Worm (Caenorhabditis elegans) whole organism, young adult: ENCODE measurements around the gene ZK6.8.

Experiments
- B0019.2 ChIP-seq: fragments of 200-800 bp; sonication (Bioruptor generic); conservative IDR thresholded peaks from 2 replicates; pipeline ENCODE4 v1.3.6; 2022; ENCODE audit warnings: missing genetic modification reagents, missing genetic modification characterization, missing compliant biosample characterization
- C06A6.2 ChIP-seq: fragments of 200-800 bp; sonication (Bioruptor generic); conservative IDR thresholded peaks from 2 replicates; pipeline ENCODE4 v1.3.6; 2022; ENCODE audit warnings: missing genetic modification characterization, missing compliant biosample characterization
- D2030.7 ChIP-seq: fragments of 200-800 bp; sonication (Bioruptor generic); IDR thresholded peaks from 2 replicates; pipeline ENCODE4 v1.3.6; 2022; ENCODE audit warnings: missing genetic modification reagents, missing genetic modification characterization, missing compliant biosample characterization
- F22D6.2 ChIP-seq: sonication (generic microtip); optimal IDR thresholded peaks from 2 replicates; lab custom pipeline; 2016; ENCODE audit warnings: mild to moderate bottlenecking, missing genetic modification characterization, missing compliant biosample characterization
- F37B4.10 ChIP-seq: fragments of 200-800 bp; sonication (Bioruptor generic); IDR thresholded peaks from 2 replicates; pipeline ENCODE4 v1.3.6; 2022; ENCODE audit warnings: missing genetic modification characterization, missing compliant biosample characterization
- Y53G8AR.9 ChIP-seq: fragments of 200-800 bp; sonication (Bioruptor generic); conservative IDR thresholded peaks from 2 replicates; pipeline ENCODE4 v1.3.6; 2022; ENCODE audit warnings: missing genetic modification reagents, missing genetic modification characterization, missing compliant biosample characterization
- ama-1 ChIP-seq, 3 experiments: fragments of 150-350 bp in 1 of 3; sonication (generic microtip) in 2 of 3; optimal IDR thresholded peaks; 2 replicates each; lab custom pipeline; 2014 to 2018; ENCODE audit warnings: missing biosample characterization in 2 of 3, missing genetic modification characterization in 2 of 3, missing genetic modification reagents in 2 of 3
- atf-7 ChIP-seq: sonication (generic microtip); optimal IDR thresholded peaks from 2 replicates; lab custom pipeline; 2017; ENCODE audit warnings: mild to moderate bottlenecking, missing genetic modification characterization, missing compliant biosample characterization
- bed-2 ChIP-seq: fragments of 200-800 bp; sonication (Bioruptor generic); IDR thresholded peaks from 2 replicates; pipeline ENCODE4 v1.3.6; 2022; ENCODE audit warnings: missing genetic modification reagents, missing genetic modification characterization, missing compliant biosample characterization
- cebp-1 ChIP-seq, 2 experiments: fragments of 200-800 bp in 1 of 2; sonication (Bioruptor generic) in 1 of 2; sonication (generic microtip) in 1 of 2; IDR thresholded peaks in 1 of 2; optimal IDR thresholded peaks in 1 of 2; 2 replicates each; pipeline versions ENCODE4 v1.3.6 to Lab custom; 2017 to 2022; ENCODE audit warnings: missing compliant biosample characterization in 2 of 2, missing genetic modification characterization in 2 of 2, mild to moderate bottlenecking in 1 of 2, missing genetic modification reagents in 1 of 2, moderate library complexity in 1 of 2
- cebp-2 ChIP-seq: fragments of 200-800 bp; sonication (Bioruptor generic); IDR thresholded peaks from 2 replicates; pipeline ENCODE4 v1.3.6; 2022; ENCODE audit warnings: missing genetic modification characterization, missing compliant biosample characterization
- ceh-58 ChIP-seq: fragments of 200-800 bp; sonication (Bioruptor generic); IDR thresholded peaks from 2 replicates; pipeline ENCODE4 v1.3.6; 2022; ENCODE audit warnings: missing genetic modification characterization, missing compliant biosample characterization
- ceh-91 ChIP-seq: fragments of 200-800 bp; sonication (Bioruptor generic); IDR thresholded peaks from 2 replicates; pipeline ENCODE4 v1.3.6; 2022; ENCODE audit warnings: missing genetic modification reagents, missing genetic modification characterization, missing compliant biosample characterization
- die-1 ChIP-seq: sonication (generic microtip); optimal IDR thresholded peaks from 2 replicates; lab custom pipeline; 2016; ENCODE audit warnings: missing genotype, mild to moderate bottlenecking, missing genetic modification characterization, missing compliant biosample characterization
- dox-1 ChIP-seq: fragments of 200-800 bp; sonication (Bioruptor generic); IDR thresholded peaks from 2 replicates; pipeline ENCODE4 v1.3.6; 2022; ENCODE audit warnings: missing genetic modification reagents, missing genetic modification characterization, missing compliant biosample characterization
- egrh-3 ChIP-seq: fragments of 200-800 bp; sonication (Bioruptor generic); IDR thresholded peaks from 2 replicates; pipeline ENCODE4 v1.3.6; 2022; ENCODE audit warnings: missing genetic modification reagents, missing genetic modification characterization, missing compliant biosample characterization
- ets-4 ChIP-seq: fragments of 200-800 bp; sonication (Bioruptor generic); optimal IDR thresholded peaks from 2 replicates; lab custom pipeline; 2018; ENCODE audit warnings: mild to moderate bottlenecking, missing genetic modification characterization, missing compliant biosample characterization
- lin-26 ChIP-seq: fragments of 200-800 bp; sonication (Bioruptor generic); IDR thresholded peaks from 2 replicates; pipeline ENCODE4 v1.3.6; 2022; ENCODE audit warnings: missing genetic modification reagents, missing genetic modification characterization, missing compliant biosample characterization
- lin-40 ChIP-seq: sonication (generic microtip); optimal IDR thresholded peaks from 2 replicates; lab custom pipeline; 2016; ENCODE audit warnings: missing genetic modification characterization, mild to moderate bottlenecking, missing compliant biosample characterization, missing genotype, missing genetic modification reagents
- madf-6 ChIP-seq: fragments of 200-800 bp; sonication (Bioruptor generic); IDR thresholded peaks from 2 replicates; pipeline ENCODE4 v1.3.6; 2022; ENCODE audit warnings: missing genetic modification reagents, missing genetic modification characterization, missing compliant biosample characterization
- nfyb-1 ChIP-seq: fragments of 200-800 bp; sonication (Bioruptor generic); IDR thresholded peaks from 2 replicates; pipeline ENCODE4 v1.3.6; 2022; ENCODE audit warnings: missing genetic modification reagents, missing genetic modification characterization, missing compliant biosample characterization
- nhr-120 ChIP-seq: fragments of 200-800 bp; sonication (Bioruptor generic); IDR thresholded peaks from 2 replicates; pipeline ENCODE4 v1.3.6; 2022; ENCODE audit warnings: missing genetic modification characterization, missing compliant biosample characterization
- nhr-80 ChIP-seq: sonication (generic microtip); optimal IDR thresholded peaks from 2 replicates; lab custom pipeline; 2016; ENCODE audit warnings: missing genetic modification characterization, missing compliant biosample characterization
- nhr-90 ChIP-seq: sonication (generic microtip); optimal IDR thresholded peaks from 2 replicates; lab custom pipeline; 2016; ENCODE audit warnings: missing genotype, mild to moderate bottlenecking, missing genetic modification characterization, missing compliant biosample characterization
- pbrm-1 ChIP-seq: fragments of 200-800 bp; sonication (Bioruptor generic); IDR thresholded peaks from 2 replicates; pipeline ENCODE4 v1.3.6; 2022; ENCODE audit warnings: missing genetic modification reagents, missing genetic modification characterization, missing compliant biosample characterization
- pha-4 ChIP-seq: fragments of 150-350 bp; sonication (generic microtip); optimal IDR thresholded peaks from 2 replicates; lab custom pipeline; 2014; ENCODE audit warnings: missing biosample characterization, missing genetic modification reagents, missing genetic modification characterization
- snpc-1.1 ChIP-seq: sonication (generic microtip); optimal IDR thresholded peaks from 2 replicates; lab custom pipeline; 2017; ENCODE audit warnings: missing genetic modification characterization, mild to moderate bottlenecking, missing compliant biosample characterization, antibody characterized with exemption, moderate library complexity, missing genotype, missing genetic modification reagents; ENCODE audit not compliant: insufficient read depth
- snpc-4 ChIP-seq, 5 experiments: fragments of 150-350 bp in 1 of 5; sonication (generic microtip) in 4 of 5; optimal IDR thresholded peaks; 2 replicates each; lab custom pipeline; 2014 to 2018; ENCODE audit warnings: missing genetic modification characterization in 5 of 5, missing biosample characterization in 3 of 5, antibody characterized with exemption in 2 of 5, mild to moderate bottlenecking in 2 of 5, missing compliant biosample characterization in 2 of 5, missing genotype in 2 of 5, moderate library complexity in 2 of 5, missing genetic modification reagents in 1 of 5
- somi-1 ChIP-seq: fragments of 200-800 bp; sonication (Bioruptor generic); optimal IDR thresholded peaks from 2 replicates; lab custom pipeline; 2018; ENCODE audit warnings: mild to moderate bottlenecking, missing genetic modification characterization, missing compliant biosample characterization
- unc-130 ChIP-seq: sonication (generic microtip); optimal IDR thresholded peaks from 2 replicates; lab custom pipeline; 2016; ENCODE audit warnings: missing genetic modification reagents, missing genetic modification characterization, missing compliant biosample characterization
- unc-62 ChIP-seq: fragments of 150-350 bp; optimal IDR thresholded peaks from 2 replicates; lab custom pipeline; 2014; ENCODE audit warnings: missing biosample characterization, missing genetic modification reagents, missing genetic modification characterization
- zfh-2 ChIP-seq: fragments of 200-800 bp; sonication (Bioruptor generic); conservative IDR thresholded peaks from 2 replicates; pipeline ENCODE4 v1.3.6; 2022; ENCODE audit warnings: missing genetic modification reagents, missing genetic modification characterization, missing compliant biosample characterization
- ztf-26 ChIP-seq: sonication (generic microtip); optimal IDR thresholded peaks from 2 replicates; lab custom pipeline; 2017; ENCODE audit warnings: missing genetic modification characterization, missing compliant biosample characterization
- ztf-28 ChIP-seq: fragments of 200-800 bp; sonication (Bioruptor generic); IDR thresholded peaks from 2 replicates; pipeline ENCODE4 v1.3.6; 2022; ENCODE audit warnings: missing genetic modification reagents, missing genetic modification characterization, missing compliant biosample characterization
- ztf-3 ChIP-seq: fragments of 200-800 bp; sonication (Bioruptor generic); optimal IDR thresholded peaks from 2 replicates; lab custom pipeline; 2018; ENCODE audit warnings: mild to moderate bottlenecking, missing genetic modification characterization, missing compliant biosample characterization

ZK6.8 gene

ce11 chrV:381227-381950 is at the start of gene ZK6.8:
ZK6.8 (plus strand) TSS chrV:381908.
- TF ChIP-seq C06A6.2 (GFP tag; lab: Robert Waterston, UW), result 0 out of 2 replicates have a peak, but pooled peaks have one; percentile 53
- TF ChIP-seq lin-40 (tag; lab: Kevin White, UChicago), result peak; percentile 48
- no peak for TF ChIP-seq F37B4.10 (GFP tag; lab: Robert Waterston, UW)
- TF ChIP-seq bed-2, result no peak
- no peak for TF ChIP-seq Y53G8AR.9 (GFP tag; lab: Robert Waterston, UW)
- TF ChIP-seq nhr-120, result no peak
- no peak for TF ChIP-seq ama-1 (optimal IDR thresholded peaks at IDR 0.05; lab: Kevin White, UChicago)
- no peak for TF ChIP-seq ama-1 (GFP tag; optimal IDR thresholded peaks at IDR 0.05; lab: Kevin White, UChicago)
- TF ChIP-seq lin-26 (GFP tag; lab: Robert Waterston, UW), result 0 out of 2 replicates have a peak, but pooled peaks have one; percentile 36
- TF ChIP-seq somi-1 (GFP tag; lab: Kevin White, UChicago), result peak; percentile 92
- TF ChIP-seq snpc-4 (GFP tag; optimal IDR thresholded peaks at IDR 0.05; lab: Kevin White, UChicago), result no peak
- peak in 3 of 4 experiments; percentile 66 to 73 (median 73) for TF ChIP-seq snpc-4 (tag; optimal IDR thresholded peaks at IDR 0.05; lab: Kevin White, UChicago)
- peak; percentile 19 for TF ChIP-seq F22D6.2 (tag; lab: Kevin White, UChicago)
- peak; percentile 42 for TF ChIP-seq die-1 (tag; lab: Kevin White, UChicago)
- TF ChIP-seq ztf-26 (tag; lab: Kevin White, UChicago), result peak; percentile 57

- TF ChIP-seq nhr-80 (peak; percentile 94), pha-4 (tag; lab: Kevin White, UChicago) (peak; percentile 9), ztf-3 (no peak), ceh-58 (GFP tag; lab: Robert Waterston, UW) (no peak), cebp-1 (GFP tag; IDR thresholded peaks at IDR 0.05; lab: Robert Waterston, UW) (peak; percentile 60; the same call in 1 of the 2 replicates), cebp-1 (tag; optimal IDR thresholded peaks at IDR 0.05; lab: Kevin White, UChicago) (peak; percentile 80), ets-4 (GFP tag; lab: Kevin White, UChicago) (peak; percentile 56), D2030.7 (GFP tag; lab: Robert Waterston, UW) (no peak), dox-1 (peak; percentile 53), unc-130 (GFP tag; lab: Kevin White, UChicago) (no peak), B0019.2 (GFP tag; lab: Robert Waterston, UW) (no peak), pbrm-1 (0 out of 2 replicates have a peak, but pooled peaks have one; percentile 25)
- TF ChIP-seq, all 124 proteins: peak for 6
Measured at ce11 chrV:332585-332984, 49.1 kb upstream of the ZK6.8 start.

ce11 chrV:333713-334112 is 48.0 kb upstream of the ZK6.8 start:
- TF ChIP-seq zfh-2 (GFP tag; lab: Robert Waterston, UW), result no peak
- TF ChIP-seq egrh-3 (GFP tag; lab: Robert Waterston, UW), result no peak
- TF ChIP-seq cebp-1 (GFP tag; IDR thresholded peaks at IDR 0.05; lab: Robert Waterston, UW), result no peak
- TF ChIP-seq cebp-1 (tag; optimal IDR thresholded peaks at IDR 0.05; lab: Kevin White, UChicago), result peak; percentile 68
- TF ChIP-seq somi-1 (GFP tag; lab: Kevin White, UChicago), result no peak
- TF ChIP-seq nhr-80, result peak; percentile 89
- peak; percentile 49 for TF ChIP-seq unc-62 (GFP tag; lab: Kevin White, UChicago)
- no peak for TF ChIP-seq snpc-4 (GFP tag; optimal IDR thresholded peaks at IDR 0.05; lab: Kevin White, UChicago)
- TF ChIP-seq snpc-4 (tag; optimal IDR thresholded peaks at IDR 0.05; lab: Kevin White, UChicago), result peak; percentile 26 to 86 (median 57)
- TF ChIP-seq snpc-1.1 (tag; lab: Kevin White, UChicago), result no peak
- no peak for TF ChIP-seq Y53G8AR.9 (GFP tag; lab: Robert Waterston, UW)
- no peak for TF ChIP-seq madf-6 (GFP tag; lab: Robert Waterston, UW)
- peak; percentile 77 for TF ChIP-seq atf-7 (tag; lab: Kevin White, UChicago)
- peak; percentile 45; the same call in 1 of the 2 replicates for TF ChIP-seq nfyb-1 (GFP tag; lab: Robert Waterston, UW)
- no peak for TF ChIP-seq cebp-2 (GFP tag; lab: Robert Waterston, UW)
- peak; percentile 81 for TF ChIP-seq ets-4 (GFP tag; lab: Kevin White, UChicago)
- TF ChIP-seq ceh-91 (GFP tag; lab: Robert Waterston, UW), result no peak
- TF ChIP-seq nhr-90 (tag; lab: Kevin White, UChicago), result peak; percentile 8
- peak; percentile 30 for TF ChIP-seq pha-4 (tag; lab: Kevin White, UChicago)
- TF ChIP-seq dox-1, result peak; percentile 55; the same call in 1 of the 2 replicates
- TF ChIP-seq ztf-28, result no peak
